Worm (Caenorhabditis elegans): ENCODE data around the gene ufl-1.

ce11 chrIV:7003323-7003722, 33.3 kb downstream of the ufl-1 start, which contains the start of gene cht-3:
- TF ChIP-seq hlh-30 (tag; optimal IDR thresholded peaks at IDR 0.05; ENCODE audit: insufficient read depth) (no peak), pha-4 (GFP tag; IDR thresholded peaks at IDR 0.05) (no peak), pha-4 (tag; optimal IDR thresholded peaks at IDR 0.05) (no peak), ceh-82 (tag; optimal IDR thresholded peaks at IDR 0.05) (no peak), nhr-77 (tag; optimal IDR thresholded peaks at IDR 0.05) (no peak), snpc-4 (tag; optimal IDR thresholded peaks at IDR 0.05) (no peak), skn-1 (tag; optimal IDR thresholded peaks at IDR 0.05) (no peak), R02D3.7 (tag; optimal IDR thresholded peaks at IDR 0.05) (no peak)
